Worm (Caenorhabditis elegans) whole organism, L1 larva: Measurements from ENCODE around the gene tpi-1.

Experiments used
- ama-1 ChIP-seq: fragments of 150-350 bp; optimal IDR thresholded peaks from 2 replicates; lab custom pipeline; 2014
- ceh-63 ChIP-seq: fragments of 200-800 bp; sonication (Bioruptor generic); optimal IDR thresholded peaks from 2 replicates; lab custom pipeline; 2018; ENCODE audit warnings: mild to moderate bottlenecking, missing genetic modification characterization, missing compliant biosample characterization
- fkh-10 ChIP-seq: sonication (generic microtip); optimal IDR thresholded peaks from 2 replicates; lab custom pipeline; 2017; ENCODE audit warnings: missing biosample characterization, missing genetic modification reagents, missing genetic modification characterization
- irx-1 ChIP-seq: sonication (generic microtip); optimal IDR thresholded peaks from 2 replicates; lab custom pipeline; 2016; ENCODE audit warnings: missing genetic modification characterization, missing compliant biosample characterization
- nhr-237 ChIP-seq: fragments of 150-350 bp; optimal IDR thresholded peaks from 2 replicates; lab custom pipeline; 2014; ENCODE audit warnings: missing biosample characterization, missing genetic modification characterization
- snpc-4 ChIP-seq: fragments of 150-350 bp; optimal IDR thresholded peaks from 2 replicates; lab custom pipeline; 2014; ENCODE audit warnings: missing biosample characterization, missing genetic modification characterization
- zag-1 ChIP-seq: fragments of 150-350 bp; optimal IDR thresholded peaks from 2 replicates; lab custom pipeline; 2014; ENCODE audit warnings: missing biosample characterization, missing genetic modification characterization

DNA sequence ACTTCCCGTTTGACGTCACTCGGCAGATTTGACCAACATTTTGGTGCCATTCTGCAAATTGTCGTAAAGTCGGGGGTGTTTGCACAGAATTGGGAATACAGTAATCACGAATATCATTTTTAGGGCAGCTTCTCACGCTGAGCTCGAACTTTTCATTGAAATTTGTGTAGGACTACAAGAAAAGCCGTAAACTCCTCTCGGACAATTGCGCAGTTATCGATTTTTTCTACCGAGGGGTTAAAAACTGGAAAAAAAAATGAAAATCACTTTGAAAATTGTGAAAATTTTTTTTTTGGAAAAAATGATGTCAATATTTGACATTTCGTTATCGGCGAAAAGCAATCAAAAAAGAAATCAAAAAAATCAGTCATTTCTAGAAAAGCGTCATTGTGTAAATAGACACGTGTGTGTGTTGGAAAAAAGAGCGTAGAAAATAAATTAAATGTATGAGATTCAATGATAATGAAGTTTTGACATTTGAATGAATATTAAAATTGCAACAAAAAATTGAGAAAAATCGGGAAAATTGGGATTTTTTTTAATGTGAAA, 11.2 kb downstream of the tpi-1 start, which contains the start of gene Y17G7B.8:
- TF ChIP-seq irx-1 (tag; lab: Kevin White, UChicago) (no peak), nhr-237 (no peak), ama-1 (no peak), fkh-10 (GFP tag; lab: Kevin White, UChicago) (no peak), zag-1 (tag; lab: Kevin White, UChicago) (no peak), snpc-4 (tag; lab: Kevin White, UChicago) (no peak), ceh-63 (GFP tag; lab: Kevin White, UChicago) (no peak)
